2 worm cellular contexts compared by ENCODE assay signal in genomic region chrIV:468307-468706, ce11.
TF ChIP-seq lines count a peak whose summit lies in the region.

No protein-coding gene starts in this region.

TF ChIP-seq in whole organism, L4 larva, 104 proteins besides CTCF, POLR2A, EP300 and RAD21:
- TF ChIP-seq skn-1 (tag; optimal IDR thresholded peaks at IDR 0.05; lab: Kevin White, UChicago), result no peak
- TF ChIP-seq nhr-6 (tag; optimal IDR thresholded peaks at IDR 0.05; lab: Kevin White, UChicago), result no peak
- no peak for TF ChIP-seq nhr-111 (GFP tag; optimal IDR thresholded peaks at IDR 0.05; lab: Kevin White, UChicago)
- 0 out of 2 replicates have a peak, but pooled peaks have one; percentile 41 for TF ChIP-seq F26F4.8 (GFP tag; conservative IDR thresholded peaks at IDR 0.05; lab: Robert Waterston, UW)
- no peak for TF ChIP-seq nhr-11 (tag; optimal IDR thresholded peaks at IDR 0.05; lab: Kevin White, UChicago)
- no peak for TF ChIP-seq nhr-76 (tag; optimal IDR thresholded peaks at IDR 0.05; lab: Kevin White, UChicago)

TF ChIP-seq in whole organism, young adult, 124 proteins besides CTCF, POLR2A, EP300 and RAD21:
- TF ChIP-seq F33H1.4 (GFP tag; IDR thresholded peaks at IDR 0.05; lab: Robert Waterston, UW) (no peak), snpc-1.1 (tag; optimal IDR thresholded peaks at IDR 0.05; lab: Kevin White, UChicago; ENCODE audit: insufficient read depth) (peak; percentile 52), mcd-1 (GFP tag; IDR thresholded peaks at IDR 0.05; lab: Robert Waterston, UW) (0 out of 2 replicates have a peak, but pooled peaks have one; percentile 11), aptf-3 (GFP tag; IDR thresholded peaks at IDR 0.05; lab: Robert Waterston, UW) (no peak), hmg-1.2 (GFP tag; IDR thresholded peaks at IDR 0.05; lab: Robert Waterston, UW) (peak; percentile 54), snpc-4 (GFP tag; optimal IDR thresholded peaks at IDR 0.05; lab: Kevin White, UChicago) (no peak), snpc-4 (tag; optimal IDR thresholded peaks at IDR 0.05; lab: Kevin White, UChicago) (peak in 1 of 4 experiments; percentile 76)
